Fruit fly (Drosophila melanogaster) whole organism, embryonic: Measurements from ENCODE around the gene SsRbeta.

Source experiments
- Atf3 ChIP-seq: fragments of 200-800 bp; sonication (Bioruptor generic); optimal IDR thresholded peaks from 3 replicates; lab custom pipeline; 2016; ENCODE audit warnings: missing biosample characterization, missing genetic modification characterization
- CG10979 ChIP-seq: fragments of 200-800 bp; sonication (Bioruptor generic); optimal IDR thresholded peaks from 2 replicates; lab custom pipeline; 2018; ENCODE audit warnings: missing biosample characterization, mild to moderate bottlenecking, missing genetic modification characterization, moderate library complexity
- CG11398 ChIP-seq: fragments of 200-800 bp; sonication (Bioruptor generic); optimal IDR thresholded peaks from 2 replicates; lab custom pipeline; 2016; ENCODE audit warnings: missing biosample characterization, missing genetic modification characterization
- CG11696 ChIP-seq: fragments of 200-800 bp; sonication (Bioruptor generic); IDR thresholded peaks from 2 replicates; pipeline ENCODE4 v1.3.6; 2022; ENCODE audit warnings: missing biosample characterization, missing genetic modification characterization
- CG12071 ChIP-seq: fragments of 200-800 bp; sonication (Bioruptor generic); optimal IDR thresholded peaks from 3 replicates; lab custom pipeline; 2018; ENCODE audit warnings: missing biosample characterization, mild to moderate bottlenecking, missing genetic modification characterization
- CG12219 ChIP-seq: fragments of 200-800 bp; sonication (Bioruptor generic); optimal IDR thresholded peaks from 3 replicates; lab custom pipeline; 2018; ENCODE audit warnings: missing biosample characterization, mild to moderate bottlenecking, missing genetic modification characterization
- CG1233 ChIP-seq: fragments of 200-800 bp; sonication (Bioruptor generic); optimal IDR thresholded peaks from 4 replicates; lab custom pipeline; 2018; ENCODE audit warnings: missing biosample characterization, mild to moderate bottlenecking, missing genetic modification characterization
- CG12659 ChIP-seq: fragments of 200-800 bp; sonication (Bioruptor generic); optimal IDR thresholded peaks from 3 replicates; lab custom pipeline; 2017; ENCODE audit warnings: mild to moderate bottlenecking, missing biosample characterization, missing genetic modification reagents, missing genetic modification characterization
- CG13624 ChIP-seq: fragments of 200-800 bp; sonication (Bioruptor generic); optimal IDR thresholded peaks from 2 replicates; lab custom pipeline; 2016; ENCODE audit warnings: missing biosample characterization, missing genetic modification characterization
- CG13894 ChIP-seq: fragments of 200-800 bp; sonication (Bioruptor generic); optimal IDR thresholded peaks from 3 replicates; lab custom pipeline; 2018; ENCODE audit warnings: missing biosample characterization, mild to moderate bottlenecking, missing genetic modification characterization, moderate library complexity
- CG15479 ChIP-seq: fragments of 200-800 bp; sonication (Bioruptor generic); optimal IDR thresholded peaks from 3 replicates; lab custom pipeline; 2019; ENCODE audit warnings: missing biosample characterization, mild to moderate bottlenecking, missing genetic modification characterization, moderate library complexity
- CG17186 ChIP-seq: fragments of 200-800 bp; sonication (Bioruptor generic); optimal IDR thresholded peaks from 3 replicates; lab custom pipeline; 2017; ENCODE audit warnings: missing biosample characterization, missing genetic modification reagents, missing genetic modification characterization
- CG17361 ChIP-seq: fragments of 200-800 bp; sonication (Bioruptor generic); IDR thresholded peaks from 3 replicates; pipeline ENCODE4 v1.3.6; 2022; ENCODE audit warnings: missing biosample characterization, missing genetic modification characterization
- CG17829 ChIP-seq: fragments of 200-800 bp; optimal IDR thresholded peaks from 2 replicates; lab custom pipeline; 2019; ENCODE audit warnings: missing biosample characterization, mild to moderate bottlenecking, missing genetic modification characterization, moderate library complexity
- CG18599 ChIP-seq: fragments of 200-800 bp; sonication (Bioruptor generic); optimal IDR thresholded peaks from 3 replicates; lab custom pipeline; 2017; ENCODE audit warnings: missing biosample characterization, missing genetic modification characterization, mild to moderate bottlenecking, moderate library complexity, missing genetic modification reagents
- CG2875 ChIP-seq: fragments of 200-800 bp; sonication (Bioruptor generic); optimal IDR thresholded peaks from 2 replicates; lab custom pipeline; 2017; ENCODE audit warnings: missing biosample characterization, mild to moderate bottlenecking, missing genetic modification characterization, missing genetic modification reagents
- CG42726 ChIP-seq: fragments of 200-800 bp; sonication (Bioruptor generic); IDR thresholded peaks from 2 replicates; pipeline ENCODE4 v1.3.6; 2022; ENCODE audit warnings: missing biosample characterization, missing genetic modification characterization; ENCODE audit not compliant: partially characterized antibody
- CG4404 ChIP-seq: fragments of 200-800 bp; sonication (Bioruptor generic); IDR thresholded peaks from 2 replicates; pipeline ENCODE4 v1.3.6; 2022; ENCODE audit warnings: missing biosample characterization, missing genetic modification characterization
- CG5180 ChIP-seq: fragments of 200-800 bp; sonication (Bioruptor generic); optimal IDR thresholded peaks from 3 replicates; lab custom pipeline; 2017; ENCODE audit warnings: missing biosample characterization, missing genetic modification characterization, mild to moderate bottlenecking, moderate library complexity, missing genetic modification reagents
- CG8924 ChIP-seq: fragments of 200-800 bp; optimal IDR thresholded peaks from 3 replicates; lab custom pipeline; 2019; ENCODE audit warnings: missing biosample characterization, mild to moderate bottlenecking, missing genetic modification characterization, moderate library complexity
- CoRest ChIP-seq: fragments of 200-800 bp; sonication (Bioruptor generic); optimal IDR thresholded peaks from 3 replicates; lab custom pipeline; 2018; ENCODE audit warnings: missing biosample characterization, mild to moderate bottlenecking, missing genetic modification characterization, moderate library complexity
- CrebB ChIP-seq: fragments of 200-800 bp; sonication (Bioruptor generic); optimal IDR thresholded peaks from 3 replicates; lab custom pipeline; 2018; ENCODE audit warnings: missing biosample characterization, mild to moderate bottlenecking, missing genetic modification characterization
- Dfd ChIP-seq, 2 experiments: fragments of >200 bp; optimal IDR thresholded peaks; 2 replicates each; lab custom pipeline; 2017; ENCODE audit warnings: missing biosample characterization in 2 of 2, missing genetic modification characterization in 2 of 2
- Fer2 ChIP-seq: fragments of 200-800 bp; sonication (Bioruptor generic); optimal IDR thresholded peaks from 2 replicates; lab custom pipeline; 2018; ENCODE audit warnings: missing biosample characterization, mild to moderate bottlenecking, missing genetic modification characterization, moderate library complexity
- Fer3 ChIP-seq: fragments of 200-800 bp; sonication (Bioruptor generic); optimal IDR thresholded peaks from 2 replicates; lab custom pipeline; 2018; ENCODE audit warnings: missing biosample characterization, mild to moderate bottlenecking, missing genetic modification characterization, moderate library complexity
- Gug ChIP-seq: fragments of 200-800 bp; sonication (Bioruptor generic); IDR thresholded peaks from 4 replicates; pipeline ENCODE4 v1.3.6; 2022; ENCODE audit warnings: missing biosample characterization, missing genetic modification characterization
- Hey ChIP-seq: fragments of 200-800 bp; sonication (Bioruptor generic); optimal IDR thresholded peaks from 3 replicates; lab custom pipeline; 2018; ENCODE audit warnings: missing biosample characterization, mild to moderate bottlenecking, missing genetic modification characterization
- NC2α ChIP-seq: fragments of 200-800 bp; sonication (Bioruptor generic); optimal IDR thresholded peaks from 2 replicates; lab custom pipeline; 2016; ENCODE audit warnings: missing biosample characterization, missing genetic modification characterization
- bigmax ChIP-seq: fragments of 200-800 bp; sonication (Bioruptor generic); optimal IDR thresholded peaks from 2 replicates; lab custom pipeline; 2018; ENCODE audit warnings: missing biosample characterization, mild to moderate bottlenecking, missing genetic modification characterization
- br ChIP-seq: fragments of >200 bp; optimal IDR thresholded peaks from 2 replicates; lab custom pipeline; 2017
- cg ChIP-seq: fragments of 200-800 bp; sonication (Bioruptor generic); optimal IDR thresholded peaks from 3 replicates; lab custom pipeline; 2019; ENCODE audit warnings: missing biosample characterization, mild to moderate bottlenecking, missing genetic modification characterization, moderate library complexity
- disco-r ChIP-seq: fragments of 200-800 bp; sonication (Bioruptor generic); optimal IDR thresholded peaks from 2 replicates; lab custom pipeline; 2016; ENCODE audit warnings: missing biosample characterization, missing genetic modification characterization
- ewg ChIP-seq: fragments of 200-800 bp; sonication (Bioruptor generic); optimal IDR thresholded peaks from 3 replicates; lab custom pipeline; 2017; ENCODE audit warnings: mild to moderate bottlenecking, missing biosample characterization, missing genetic modification reagents, missing genetic modification characterization
- fru ChIP-seq: fragments of >200 bp; optimal IDR thresholded peaks from 2 replicates; lab custom pipeline; 2017
- ftz-f1 ChIP-seq: fragments of 200-800 bp; sonication (Bioruptor generic); optimal IDR thresholded peaks from 2 replicates; lab custom pipeline; 2016; ENCODE audit warnings: missing biosample characterization, missing genetic modification characterization
- ham ChIP-seq: fragments of 200-800 bp; sonication (Bioruptor generic); IDR thresholded peaks from 2 replicates; pipeline ENCODE4 v1.3.6; 2022; ENCODE audit warnings: missing biosample characterization, missing genetic modification characterization
- kah ChIP-seq: fragments of 200-800 bp; sonication (Bioruptor generic); optimal IDR thresholded peaks from 2 replicates; lab custom pipeline; 2018; ENCODE audit warnings: missing biosample characterization, mild to moderate bottlenecking, missing genetic modification characterization
- kay ChIP-seq: fragments of 200-800 bp; sonication (Bioruptor generic); optimal IDR thresholded peaks from 2 replicates; lab custom pipeline; 2016; ENCODE audit warnings: missing biosample characterization, missing genetic modification characterization
- mirr ChIP-seq: fragments of 200-800 bp; sonication (Bioruptor generic); optimal IDR thresholded peaks from 3 replicates; lab custom pipeline; 2018; ENCODE audit warnings: missing biosample characterization, mild to moderate bottlenecking, missing genetic modification characterization
- odd ChIP-seq: fragments of 200-800 bp; sonication (Bioruptor generic); optimal IDR thresholded peaks from 2 replicates; lab custom pipeline; 2017; ENCODE audit warnings: missing biosample characterization, mild to moderate bottlenecking, missing genetic modification characterization
- onecut ChIP-seq: fragments of 200-800 bp; sonication (Bioruptor generic); IDR thresholded peaks from 2 replicates; pipeline ENCODE4 v1.3.6; 2022; ENCODE audit warnings: missing biosample characterization, missing genetic modification characterization
- org-1 ChIP-seq: fragments of 200-800 bp; sonication (Bioruptor generic); optimal IDR thresholded peaks from 2 replicates; lab custom pipeline; 2017; ENCODE audit warnings: missing biosample characterization, missing genetic modification characterization
- phol ChIP-seq: fragments of 200-800 bp; sonication (Bioruptor generic); optimal IDR thresholded peaks from 3 replicates; lab custom pipeline; 2018; ENCODE audit warnings: missing biosample characterization, mild to moderate bottlenecking, missing genetic modification characterization, moderate library complexity
- sc ChIP-seq, 3 experiments: fragments of >200 bp in 2 of 3; fragments of 200-800 bp in 1 of 3; sonication (Bioruptor generic) in 1 of 3; optimal IDR thresholded peaks; 2 replicates in 2 of 3; 3 replicates in 1 of 3; lab custom pipeline; 2017; ENCODE audit warnings: mild to moderate bottlenecking in 1 of 3, missing biosample characterization in 1 of 3, missing genetic modification characterization in 1 of 3, missing genetic modification reagents in 1 of 3
- sisA ChIP-seq: fragments of 200-800 bp; sonication (Bioruptor generic); IDR thresholded peaks from 2 replicates; pipeline ENCODE4 v1.3.6; 2022; ENCODE audit warnings: missing biosample characterization, missing genetic modification characterization
- slou ChIP-seq: fragments of 200-800 bp; sonication (Bioruptor generic); optimal IDR thresholded peaks from 3 replicates; lab custom pipeline; 2016; ENCODE audit warnings: missing biosample characterization, missing genetic modification characterization
- tio ChIP-seq: fragments of 200-800 bp; sonication (Bioruptor generic); optimal IDR thresholded peaks from 2 replicates; lab custom pipeline; 2017; ENCODE audit warnings: missing biosample characterization, missing genetic modification characterization, inconsistent platforms
- tll ChIP-seq, 2 experiments: fragments of 200-800 bp in 1 of 2; fragments of >200 bp in 1 of 2; sonication (Bioruptor generic) in 1 of 2; optimal IDR thresholded peaks; 2 replicates each; lab custom pipeline; 2017 to 2019; ENCODE audit warnings: missing biosample characterization in 2 of 2, missing genetic modification characterization in 2 of 2, mild to moderate bottlenecking in 1 of 2, moderate library complexity in 1 of 2
- trh ChIP-seq: fragments of 200-800 bp; sonication (Bioruptor generic); optimal IDR thresholded peaks from 2 replicates; lab custom pipeline; 2016; ENCODE audit warnings: missing biosample characterization, missing genetic modification characterization

The SsRbeta gene

dm6 chr3L:16160420-16161069 lies 31.1 kb downstream of the SsRbeta start (continued):
- TF ChIP-seq CG42726 (GFP tag; lab: Robert Waterston, UW) (no peak), NC2α (GFP tag; lab: Kevin White, UChicago) (no peak), slou (no peak), Hey (no peak), CG18599 (GFP tag; lab: Kevin White, UChicago) (peak; percentile 86), tll (GFP tag; optimal IDR thresholded peaks at IDR 0.05; lab: Kevin White, UChicago) (no peak), disco-r (peak; percentile 9), CG10979 (peak; percentile 49), CG12659 (peak; percentile 73), fru (no peak), kay (GFP tag; lab: Kevin White, UChicago) (peak; percentile 34), CrebB (no peak), Atf3 (GFP tag; lab: Kevin White, UChicago) (no peak), CG8924 (peak; percentile 73), CG12219 (GFP tag; lab: Kevin White, UChicago) (peak; percentile 53), bigmax (no peak), CG12071 (GFP tag; lab: Kevin White, UChicago) (peak; percentile 24), trh (GFP tag; lab: Kevin White, UChicago) (no peak), Gug (GFP tag; lab: Robert Waterston, UW) (peak; percentile 32; the same call in 1 of the 4 replicates), Fer2 (tag; lab: Kevin White, UChicago) (no peak), kah (GFP tag; lab: Kevin White, UChicago) (peak; percentile 4), CG4404 (GFP tag; lab: Robert Waterston, UW) (peak; percentile 10; the same call in 1 of the 2 replicates), br (lab: Kevin White, UChicago) (no peak), ftz-f1 (GFP tag; lab: Kevin White, UChicago) (peak; percentile 11), sisA (GFP tag; lab: Robert Waterston, UW) (peak; percentile 48; the same call in 1 of the 2 replicates), cg (GFP tag; lab: Kevin White, UChicago) (peak; percentile 24), CG1233 (peak; percentile 20), mirr (GFP tag; lab: Kevin White, UChicago) (peak; percentile 53), CG17361 (GFP tag; lab: Robert Waterston, UW) (peak; percentile 56; the same call in 2 of the 3 replicates), CG11398 (GFP tag; lab: Kevin White, UChicago) (peak; percentile 37), Dfd (GFP tag; optimal IDR thresholded peaks at IDR 0.05; lab: Kevin White, UChicago) (no peak), CG2875 (no peak), CG11696 (GFP tag; lab: Robert Waterston, UW) (no peak), CG13894 (tag; lab: Kevin White, UChicago) (peak; percentile 49), sc (optimal IDR thresholded peaks at IDR 0.05; lab: Kevin White, UChicago) (no peak), sc (GFP tag; optimal IDR thresholded peaks at IDR 0.05; lab: Kevin White, UChicago) (peak; percentile 39), CG15479 (GFP tag; lab: Kevin White, UChicago) (no peak), odd (GFP tag; lab: Kevin White, UChicago) (no peak), ewg (GFP tag; lab: Kevin White, UChicago) (peak; percentile 28), CoRest (tag; lab: Kevin White, UChicago) (peak; percentile 82), CG13624 (GFP tag; lab: Kevin White, UChicago) (peak; percentile 49), CG17829 (peak; percentile 14), Fer3 (tag; lab: Kevin White, UChicago) (peak; percentile 72), org-1 (GFP tag; lab: Kevin White, UChicago) (peak; percentile 74), phol (tag; lab: Kevin White, UChicago) (peak; percentile 67), onecut (GFP tag; lab: Robert Waterston, UW) (no peak; the same call in 1 of the 2 replicates), ham (GFP tag; lab: Robert Waterston, UW) (no peak; the same call in 1 of the 2 replicates), CG5180 (GFP tag; lab: Kevin White, UChicago) (peak; percentile 44), tio (GFP tag; lab: Kevin White, UChicago) (peak; percentile 43), CG17186 (no peak)
